Worm (Caenorhabditis elegans) whole organism, late embryonic: Measurements from ENCODE around the gene grl-20.
A peak's percentile ranks its signal among the peaks of the same experiment; 100 is the strongest.

Experiments
- C38D4.7 ChIP-seq: fragments of 200-800 bp; sonication (Bioruptor generic); optimal IDR thresholded peaks from 2 replicates; lab custom pipeline; 2018; ENCODE audit warnings: mild to moderate bottlenecking, missing genetic modification characterization, moderate library complexity, missing compliant biosample characterization
- F13H6.1 ChIP-seq: sonication (generic microtip); optimal IDR thresholded peaks from 2 replicates; lab custom pipeline; 2016; ENCODE audit warnings: missing genetic modification characterization, missing compliant biosample characterization
- ama-1 ChIP-seq: fragments of 150-350 bp; optimal IDR thresholded peaks from 2 replicates; lab custom pipeline; 2014
- dve-1 ChIP-seq: sonication (generic microtip); optimal IDR thresholded peaks from 2 replicates; lab custom pipeline; 2017; ENCODE audit warnings: antibody characterized with exemption, mild to moderate bottlenecking, missing genetic modification characterization, missing compliant biosample characterization
- elt-2 ChIP-seq: sonication (generic microtip); optimal IDR thresholded peaks from 2 replicates; lab custom pipeline; 2016; ENCODE audit warnings: missing genetic modification reagents, missing genetic modification characterization, missing compliant biosample characterization
- lim-6 ChIP-seq: sonication (generic microtip); optimal IDR thresholded peaks from 2 replicates; lab custom pipeline; 2016; ENCODE audit warnings: missing genetic modification characterization, missing compliant biosample characterization
- lin-11 ChIP-seq: fragments of 200-800 bp; sonication (Bioruptor generic); optimal IDR thresholded peaks from 2 replicates; lab custom pipeline; 2018; ENCODE audit warnings: mild to moderate bottlenecking, missing genetic modification characterization, missing compliant biosample characterization
- syd-9 ChIP-seq: sonication (generic microtip); optimal IDR thresholded peaks from 2 replicates; lab custom pipeline; 2016; ENCODE audit warnings: mild to moderate bottlenecking, missing genetic modification characterization, moderate library complexity, missing compliant biosample characterization
- ttx-3 ChIP-seq: sonication (generic microtip); optimal IDR thresholded peaks from 2 replicates; lab custom pipeline; 2016; ENCODE audit warnings: missing genetic modification reagents, missing genetic modification characterization, missing compliant biosample characterization
- unc-86 ChIP-seq: sonication (generic microtip); optimal IDR thresholded peaks from 2 replicates; lab custom pipeline; 2016; ENCODE audit warnings: missing genetic modification characterization, missing compliant biosample characterization

DNA sequence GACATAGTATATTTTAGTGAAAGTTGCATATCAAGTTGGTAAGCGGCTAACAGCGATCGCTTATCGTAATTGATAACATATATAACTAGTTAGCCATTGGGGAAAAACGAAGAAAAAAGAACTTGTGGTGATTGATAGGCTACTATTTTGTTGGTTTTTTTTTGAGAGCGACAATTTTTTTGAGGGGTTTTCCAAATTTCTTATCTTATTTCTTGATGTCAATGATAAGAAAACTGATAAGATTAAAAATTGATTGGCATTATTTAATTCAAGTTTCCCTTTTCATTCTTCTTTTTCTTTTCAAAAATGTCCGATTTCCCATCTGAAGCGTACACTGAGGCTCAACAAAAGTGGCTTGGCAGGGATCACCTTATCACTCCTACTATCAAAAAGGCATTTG, 2.1 kb upstream of the grl-20 start, which contains the start of gene prmt-6:
- TF ChIP-seq ama-1 (lab: Kevin White, UChicago) (no peak), unc-86 (tag; lab: Kevin White, UChicago) (no peak), elt-2 (tag; lab: Kevin White, UChicago) (peak; percentile 80), F13H6.1 (tag; lab: Kevin White, UChicago) (no peak), dve-1 (tag; lab: Kevin White, UChicago) (no peak), lin-11 (no peak), syd-9 (tag; lab: Kevin White, UChicago) (no peak), lim-6 (tag; lab: Kevin White, UChicago) (no peak), C38D4.7 (GFP tag; lab: Kevin White, UChicago) (no peak), ttx-3 (tag; lab: Kevin White, UChicago) (no peak)
